Fruit fly (Drosophila melanogaster) Kc167 (cell line): ENCODE measurements around the gene Frmd5.

Experiments
- Myc ChIP-seq: fragments of >200 bp; optimal IDR thresholded peaks from 2 replicates; lab custom pipeline; 2017; ENCODE audit warnings: missing external identifiers
- Sin3A ChIP-seq: fragments of >200 bp; optimal IDR thresholded peaks from 2 replicates; lab custom pipeline; 2018; ENCODE audit warnings: missing external identifiers

DNA sequence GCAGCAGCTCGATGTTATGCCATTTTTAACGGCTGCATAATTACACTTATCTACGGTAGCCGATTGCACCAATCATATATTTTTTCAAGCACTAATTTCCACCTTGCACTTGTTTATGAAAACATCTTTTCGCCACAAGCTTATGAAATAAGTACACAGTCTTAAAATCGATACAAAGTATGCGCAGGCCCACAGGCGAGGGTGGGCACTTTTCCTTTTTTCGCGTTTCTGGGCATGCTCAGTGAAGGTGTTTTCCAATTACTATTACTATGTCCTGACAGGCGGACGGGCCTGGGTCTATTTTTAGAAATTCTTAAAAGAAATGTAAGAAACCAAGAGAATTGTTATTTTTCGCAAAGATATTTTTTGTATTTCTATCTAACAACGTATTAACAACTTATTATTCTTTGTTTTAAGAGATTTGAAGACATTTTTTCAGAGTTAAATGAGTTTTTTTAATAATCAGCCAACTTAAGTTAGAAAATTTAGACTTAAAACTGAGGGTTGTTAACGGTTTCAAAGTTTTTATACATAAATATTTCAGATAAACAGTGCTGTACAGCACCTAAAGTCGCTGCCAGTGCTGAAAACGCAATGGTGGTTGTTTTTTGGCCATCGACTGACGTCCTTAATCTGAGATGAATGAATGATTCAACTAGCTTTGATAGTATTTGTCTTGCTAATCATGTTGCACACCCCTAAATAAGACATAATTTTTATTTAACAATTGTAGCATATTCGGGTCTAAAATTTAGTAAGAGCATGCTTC is 33.4 kb upstream of the Frmd5 start, which contains the start of gene Cdk5alpha:
- TF ChIP-seq Myc (lab: Kevin White, UChicago) (no peak), Sin3A (lab: Kevin White, UChicago) (no peak)
